Worm (Caenorhabditis elegans) whole organism, midembryonic: ENCODE data around the gene T08D10.5.

Source experiments
- T22C8.4 ChIP-seq: fragments of 200-800 bp; sonication (Bioruptor generic); IDR thresholded peaks from 2 replicates; pipeline ENCODE4 v1.3.6; 2022; ENCODE audit warnings: missing genetic modification characterization, missing compliant biosample characterization
- cog-1 ChIP-seq: sonication (generic microtip); optimal IDR thresholded peaks from 2 replicates; lab custom pipeline; 2016; ENCODE audit warnings: missing genetic modification characterization, missing compliant biosample characterization
- flt-1 ChIP-seq: fragments of 200-800 bp; sonication (Bioruptor generic); IDR thresholded peaks from 2 replicates; pipeline ENCODE4 v1.3.6; 2022; ENCODE audit warnings: missing genetic modification characterization, missing compliant biosample characterization
- klf-2 ChIP-seq: fragments of 200-800 bp; sonication (Bioruptor generic); conservative IDR thresholded peaks from 2 replicates; pipeline ENCODE4 v1.3.6; 2022; ENCODE audit warnings: missing genetic modification reagents, missing genetic modification characterization, missing compliant biosample characterization
- med-1 ChIP-seq: sonication (generic microtip); optimal IDR thresholded peaks from 2 replicates; lab custom pipeline; 2017; ENCODE audit warnings: missing genetic modification characterization, mild to moderate bottlenecking, missing compliant biosample characterization, antibody characterized with exemption, missing genetic modification reagents; ENCODE audit not compliant: insufficient read depth
- ref-1 ChIP-seq: fragments of 200-800 bp; sonication (Bioruptor generic); conservative IDR thresholded peaks from 2 replicates; pipeline ENCODE4 v1.3.6; 2022; ENCODE audit warnings: missing genetic modification reagents, missing genetic modification characterization, missing compliant biosample characterization
- tab-1 ChIP-seq: fragments of 200-800 bp; sonication (Bioruptor generic); IDR thresholded peaks from 2 replicates; pipeline ENCODE4 v1.3.6; 2022; ENCODE audit warnings: missing genetic modification characterization, missing compliant biosample characterization
- ztf-23 ChIP-seq: fragments of 200-800 bp; sonication (Bioruptor generic); IDR thresholded peaks from 2 replicates; pipeline ENCODE4 v1.3.6; 2022; ENCODE audit warnings: missing genetic modification reagents, missing genetic modification characterization, missing compliant biosample characterization
- ztf-29 ChIP-seq: fragments of 200-800 bp; sonication (Bioruptor generic); IDR thresholded peaks from 2 replicates; pipeline ENCODE4 v1.3.6; 2022; ENCODE audit warnings: missing genetic modification reagents, missing genetic modification characterization, missing compliant biosample characterization

T08D10.5 gene

DNA sequence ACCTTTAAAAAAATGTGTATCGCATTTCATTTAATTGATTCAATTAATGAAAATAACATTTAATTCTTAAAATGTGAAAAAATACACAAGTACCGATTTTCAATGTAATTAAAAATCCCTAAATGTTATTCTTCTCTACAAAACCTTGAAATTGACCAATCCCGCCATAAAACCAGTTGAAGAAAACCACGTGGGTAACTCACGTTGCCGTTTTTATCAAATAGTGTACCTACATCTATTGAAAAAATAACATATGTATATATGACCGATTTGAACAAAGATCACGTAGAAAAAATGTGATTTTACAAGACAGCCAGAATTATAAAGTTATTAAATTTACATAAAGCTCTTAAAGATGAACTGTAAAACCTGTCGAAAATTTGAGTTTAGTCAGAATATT is 7.8 kb downstream of the T08D10.5 start:
- TF ChIP-seq cog-1 (tag; lab: Kevin White, UChicago) = no peak
- no peak for TF ChIP-seq T22C8.4
- no peak for TF ChIP-seq ztf-23 (GFP tag; lab: Robert Waterston, UW)
- TF ChIP-seq ref-1 = no peak
- no peak for TF ChIP-seq med-1 (GFP tag; lab: Kevin White, UChicago)
- TF ChIP-seq flt-1 (GFP tag; lab: Robert Waterston, UW) = no peak
- no peak for TF ChIP-seq klf-2 (GFP tag; lab: Robert Waterston, UW)
- no peak for TF ChIP-seq tab-1
- TF ChIP-seq ztf-29 = no peak

DNA sequence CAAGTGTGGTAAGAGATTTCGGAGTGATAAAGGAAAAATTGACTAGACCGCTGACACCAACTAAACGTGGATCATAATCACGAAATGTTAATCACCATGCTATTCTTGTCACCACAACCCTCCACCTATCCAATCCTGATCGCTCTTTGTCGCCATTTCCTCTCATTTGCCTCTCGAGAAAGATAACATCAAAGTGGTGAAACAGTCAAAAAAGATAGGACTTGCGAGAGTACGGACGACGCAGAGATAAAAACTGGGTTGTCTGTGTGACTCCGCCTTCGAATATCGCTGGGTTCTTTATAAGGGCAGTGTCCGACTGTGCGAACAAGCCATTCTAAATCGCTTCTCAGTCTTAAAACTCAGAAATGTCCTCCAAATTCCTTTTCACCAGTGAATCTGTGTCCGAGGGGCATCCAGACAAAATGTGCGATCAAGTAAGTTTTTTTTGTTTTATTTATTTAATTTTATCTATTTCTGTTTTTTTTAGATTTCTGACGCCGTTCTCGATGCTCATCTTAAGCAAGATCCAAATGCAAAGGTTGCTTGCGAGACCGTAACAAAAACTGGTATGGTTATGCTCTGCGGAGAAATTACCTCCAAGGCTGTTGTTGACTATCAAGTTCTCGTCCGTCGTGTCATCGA is 8.4 kb downstream of the T08D10.5 start, which contains the start of gene sams-1:
sams-1 (plus strand) TSS at position 300 of the 642 bp plus-strand sequence.
- TF ChIP-seq ref-1 (no peak), flt-1 (GFP tag; lab: Robert Waterston, UW) (no peak), tab-1 (no peak), cog-1 (tag; lab: Kevin White, UChicago) (no peak), T22C8.4 (no peak), ztf-23 (GFP tag; lab: Robert Waterston, UW) (no peak), ztf-29 (no peak), klf-2 (GFP tag; lab: Robert Waterston, UW) (no peak), med-1 (GFP tag; lab: Kevin White, UChicago) (no peak)

DNA sequence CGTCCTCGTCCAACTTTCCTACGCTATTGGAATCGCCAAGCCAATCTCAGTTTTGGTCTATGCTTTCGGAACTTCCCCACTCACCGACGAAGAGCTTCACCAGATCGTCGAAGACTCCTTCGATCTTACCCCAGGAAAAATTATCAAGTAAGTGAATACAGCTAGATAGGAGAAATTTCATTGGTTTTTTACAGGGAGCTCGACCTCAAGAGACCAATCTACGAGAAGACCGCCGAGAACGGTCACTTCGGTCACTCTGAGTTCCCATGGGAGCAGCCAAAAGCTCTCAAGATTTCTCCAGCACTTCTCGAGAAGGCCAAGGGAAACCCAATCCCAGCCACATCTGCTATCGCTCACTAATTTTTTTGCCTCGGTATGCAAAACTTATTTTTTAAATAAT is 9.7 kb downstream of the T08D10.5 start:
- no peak for TF ChIP-seq tab-1
- no peak for TF ChIP-seq ref-1
- no peak for TF ChIP-seq flt-1 (GFP tag; lab: Robert Waterston, UW)
- no peak for TF ChIP-seq klf-2 (GFP tag; lab: Robert Waterston, UW)
- no peak for TF ChIP-seq ztf-23 (GFP tag; lab: Robert Waterston, UW)
- no peak for TF ChIP-seq cog-1 (tag; lab: Kevin White, UChicago)
- no peak for TF ChIP-seq T22C8.4
- no peak for TF ChIP-seq med-1 (GFP tag; lab: Kevin White, UChicago)
- TF ChIP-seq ztf-29 = no peak

DNA sequence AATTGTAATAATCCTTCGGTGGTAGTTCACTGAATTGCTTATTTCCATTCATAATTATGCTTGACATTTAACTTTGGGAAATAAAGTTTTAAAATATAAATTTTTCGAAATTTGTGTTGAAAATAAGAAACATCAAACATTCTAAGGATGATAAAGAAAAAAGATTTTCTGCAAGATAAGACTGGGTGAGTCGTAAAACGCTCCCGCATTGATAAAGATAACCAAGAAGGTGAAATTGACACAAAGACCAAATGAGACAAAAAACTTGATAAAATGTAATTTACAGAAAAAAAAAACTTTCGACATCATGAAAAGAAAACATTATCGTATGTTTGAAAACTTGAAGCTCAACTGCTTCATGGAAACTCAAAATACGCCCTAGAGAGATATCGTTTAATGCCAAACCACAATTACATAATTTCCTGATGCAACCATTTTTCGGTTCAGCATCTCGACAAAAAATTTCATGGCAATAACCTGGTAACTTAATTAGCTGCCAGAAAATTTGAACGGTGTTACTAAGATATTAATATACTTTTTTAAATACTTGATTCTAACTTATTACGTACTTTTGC is 10.8 kb downstream of the T08D10.5 start:
- TF ChIP-seq ref-1 = no peak
- TF ChIP-seq T22C8.4 = no peak
- TF ChIP-seq med-1 (GFP tag; lab: Kevin White, UChicago) = no peak
- no peak for TF ChIP-seq cog-1 (tag; lab: Kevin White, UChicago)
- TF ChIP-seq ztf-23 (GFP tag; lab: Robert Waterston, UW) = no peak
- TF ChIP-seq ztf-29 = no peak
- no peak for TF ChIP-seq tab-1
- TF ChIP-seq klf-2 (GFP tag; lab: Robert Waterston, UW) = no peak
- no peak for TF ChIP-seq flt-1 (GFP tag; lab: Robert Waterston, UW)

DNA sequence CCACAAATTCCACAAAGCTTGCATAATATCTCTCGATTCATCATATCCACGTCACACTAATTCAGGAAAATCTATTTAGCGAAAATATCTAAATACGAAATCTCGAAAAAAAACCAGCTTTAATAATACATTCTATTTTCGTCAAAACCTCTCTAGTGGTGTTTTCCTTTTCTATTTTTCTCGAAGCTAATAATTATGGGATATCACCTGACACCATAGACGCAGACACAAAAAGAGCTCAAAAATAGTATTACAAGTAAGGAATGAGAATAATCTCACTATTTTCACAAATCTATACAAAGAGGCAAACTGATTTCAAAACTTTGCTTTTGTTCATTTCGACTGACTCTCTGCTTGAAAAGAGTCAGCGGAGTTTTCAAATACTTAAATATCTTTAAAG is 11.7 kb downstream of the T08D10.5 start:
- no peak for TF ChIP-seq cog-1 (tag; lab: Kevin White, UChicago)
- TF ChIP-seq klf-2 (GFP tag; lab: Robert Waterston, UW) = no peak
- TF ChIP-seq ztf-29 = no peak
- TF ChIP-seq ref-1 = no peak
- TF ChIP-seq T22C8.4 = no peak
- no peak for TF ChIP-seq ztf-23 (GFP tag; lab: Robert Waterston, UW)
- no peak for TF ChIP-seq tab-1

DNA sequence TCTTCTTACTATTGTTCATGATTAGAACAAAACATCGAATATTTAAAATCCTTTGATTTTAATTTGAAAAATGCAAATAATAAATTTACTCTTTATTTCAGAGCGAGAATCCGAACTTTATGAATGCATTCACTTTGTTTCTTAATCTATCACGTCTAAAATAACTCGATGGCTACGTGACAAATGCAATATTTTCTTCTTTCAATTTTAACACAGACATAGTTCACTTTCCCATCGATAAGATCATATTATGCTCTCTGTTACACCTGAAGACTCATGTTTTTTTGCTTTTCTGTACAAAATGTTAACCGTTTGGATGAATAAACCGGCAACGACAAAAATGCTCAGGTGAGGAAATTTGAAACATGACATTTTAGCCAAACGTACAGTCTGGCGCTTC is 12.2 kb downstream of the T08D10.5 start:
- TF ChIP-seq ztf-23 (GFP tag; lab: Robert Waterston, UW) (no peak), T22C8.4 (no peak), med-1 (GFP tag; lab: Kevin White, UChicago) (no peak), cog-1 (tag; lab: Kevin White, UChicago) (no peak), ref-1 (no peak), flt-1 (GFP tag; lab: Robert Waterston, UW) (no peak), ztf-29 (no peak), klf-2 (GFP tag; lab: Robert Waterston, UW) (no peak), tab-1 (no peak)

DNA sequence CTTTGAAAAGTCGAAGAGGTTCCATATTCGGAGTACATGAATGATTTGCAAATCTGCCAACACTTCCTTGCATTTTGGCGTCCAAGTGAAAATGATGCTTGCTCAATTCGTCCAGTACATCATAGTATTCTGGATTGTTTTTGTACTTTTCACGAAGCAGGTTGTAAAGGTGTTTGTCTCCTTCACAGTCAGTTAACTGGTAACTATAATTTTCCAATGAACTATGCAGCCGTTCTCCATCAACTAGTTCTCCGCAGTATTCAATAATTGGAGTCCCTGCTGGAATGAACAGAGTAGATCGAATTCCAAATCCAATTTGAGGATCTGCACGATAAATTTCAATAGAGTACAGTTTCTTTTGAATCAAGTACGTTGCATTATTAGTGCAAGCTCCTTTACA is 14.0 kb downstream of the T08D10.5 start:
- no peak for TF ChIP-seq ztf-29
- TF ChIP-seq T22C8.4 = no peak
- TF ChIP-seq cog-1 (tag; lab: Kevin White, UChicago) = no peak
- TF ChIP-seq klf-2 (GFP tag; lab: Robert Waterston, UW) = no peak
- no peak for TF ChIP-seq tab-1
- TF ChIP-seq flt-1 (GFP tag; lab: Robert Waterston, UW) = no peak
- TF ChIP-seq ref-1 = no peak
- TF ChIP-seq ztf-23 (GFP tag; lab: Robert Waterston, UW) = no peak
- no peak for TF ChIP-seq med-1 (GFP tag; lab: Kevin White, UChicago)

DNA sequence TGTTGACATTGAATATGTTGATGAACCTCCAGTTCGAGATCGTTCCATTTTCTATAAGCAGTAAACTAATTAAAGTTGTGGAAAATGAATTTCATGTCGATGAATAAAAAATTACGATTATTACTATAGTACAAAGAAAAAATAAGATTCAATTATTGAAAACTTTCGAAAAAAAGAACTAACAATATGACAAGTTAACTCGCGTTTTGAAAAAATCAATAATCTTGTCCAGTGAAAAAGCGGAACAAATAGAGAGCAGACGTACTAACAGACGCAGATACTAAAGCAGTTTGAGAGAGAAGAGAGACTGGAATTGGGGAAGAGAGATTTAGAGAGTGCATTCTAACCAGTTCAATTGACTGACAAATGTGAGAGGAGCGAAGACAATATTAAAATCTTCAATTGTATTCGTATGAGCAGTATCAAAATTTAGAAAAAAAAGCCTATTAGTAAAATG is 17.3 kb downstream of the T08D10.5 start, which contains the start of gene set-6:
set-6 (minus strand) TSS at position 51 of the 457 bp plus-strand sequence.
- TF ChIP-seq klf-2 (GFP tag; lab: Robert Waterston, UW) = no peak
- peak; percentile 60; the same call in 1 of the 2 replicates for TF ChIP-seq T22C8.4

DNA sequence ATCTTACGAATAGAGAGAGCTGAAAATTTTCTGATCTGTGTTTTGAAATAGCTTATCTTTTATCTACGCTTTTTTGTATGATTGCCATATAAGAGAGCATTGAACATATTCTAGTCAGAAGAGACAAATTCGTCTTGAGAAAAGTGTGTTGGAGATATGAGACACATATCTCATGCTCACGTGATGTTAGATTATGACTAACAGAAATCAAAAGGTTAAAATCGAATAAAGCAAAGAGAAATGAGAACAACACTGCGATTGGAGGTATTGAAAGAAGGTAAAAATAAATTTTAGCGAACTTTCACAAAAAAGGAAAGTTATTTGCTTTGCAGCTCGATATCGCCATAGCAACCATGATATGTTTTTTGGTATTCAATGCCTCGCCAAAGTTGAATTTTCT is 24.7 kb downstream of the T08D10.5 start, which contains the start of gene nhr-167:
nhr-167 (minus strand) TSS at position 21 of the 400 bp plus-strand sequence.
- TF ChIP-seq T22C8.4 (no peak), flt-1 (GFP tag; lab: Robert Waterston, UW) (no peak), ztf-29 (no peak), ztf-23 (GFP tag; lab: Robert Waterston, UW) (no peak), klf-2 (GFP tag; lab: Robert Waterston, UW) (no peak), med-1 (GFP tag; lab: Kevin White, UChicago) (no peak), ref-1 (no peak), cog-1 (tag; lab: Kevin White, UChicago) (no peak), tab-1 (no peak)
